Worm (Caenorhabditis elegans) whole organism, L1 larva: ENCODE results near the gene M03D4.4.

Experiments
- ama-1 ChIP-seq: fragments of 150-350 bp; optimal IDR thresholded peaks from 2 replicates; lab custom pipeline; 2014
- egl-27 ChIP-seq, 2 experiments: fragments of 150-350 bp in 1 of 2; sonication (generic microtip); optimal IDR thresholded peaks; 3 replicates each; lab custom pipeline; 2017 to 2018; ENCODE audit warnings: missing biosample characterization in 2 of 2, missing genetic modification characterization in 2 of 2, missing genetic modification reagents in 2 of 2
- elt-2 ChIP-seq: sonication (generic microtip); optimal IDR thresholded peaks from 2 replicates; lab custom pipeline; 2016; ENCODE audit warnings: missing genetic modification characterization, mild to moderate bottlenecking, inconsistent platforms, missing compliant biosample characterization, missing genetic modification reagents
- fkh-8 ChIP-seq: sonication (generic microtip); optimal IDR thresholded peaks from 2 replicates; lab custom pipeline; 2016; ENCODE audit warnings: mild to moderate bottlenecking, missing genetic modification characterization, missing compliant biosample characterization
- nhr-237 ChIP-seq: fragments of 150-350 bp; optimal IDR thresholded peaks from 2 replicates; lab custom pipeline; 2014; ENCODE audit warnings: missing biosample characterization, missing genetic modification characterization
- zag-1 ChIP-seq: fragments of 150-350 bp; optimal IDR thresholded peaks from 2 replicates; lab custom pipeline; 2014; ENCODE audit warnings: missing biosample characterization, missing genetic modification characterization

- no peak for TF ChIP-seq zag-1
- TF ChIP-seq nhr-237 (tag; lab: Kevin White, UChicago): no peak
- TF ChIP-seq elt-2: no peak
- no peak for TF ChIP-seq egl-27 (tag; optimal IDR thresholded peaks at IDR 0.05; lab: Kevin White, UChicago)
- peak; percentile 49 for TF ChIP-seq fkh-8
- no peak for TF ChIP-seq ama-1 (lab: Kevin White, UChicago)
Observed at ce11 chrIV:6149359-6149758, 22.3 kb upstream of the M03D4.4 start.
